Fruit fly (Drosophila melanogaster): ENCODE measurements around the gene gny.

The gny gene

dm6 chr2L:10342471-10342870 lies 37.4 kb upstream of the gny start, which contains the start of gene Sps2 (continued):
- peak; percentile 19 for TF ChIP-seq CG10267 (tag; optimal IDR thresholded peaks at IDR 0.05)
- TF ChIP-seq CG17912 (GFP tag; optimal IDR thresholded peaks at IDR 0.05): no peak
- TF ChIP-seq CG4854 (GFP tag; optimal IDR thresholded peaks at IDR 0.05): no peak
- no peak for TF ChIP-seq chn (GFP tag; optimal IDR thresholded peaks at IDR 0.05)
- no peak for TF ChIP-seq ind (GFP tag; optimal IDR thresholded peaks at IDR 0.05)
- TF ChIP-seq CG9817 (tag; optimal IDR thresholded peaks at IDR 0.05): no peak
- no peak for TF ChIP-seq fd102C (GFP tag; optimal IDR thresholded peaks at IDR 0.05)
- TF ChIP-seq sisA (GFP tag; IDR thresholded peaks at IDR 0.05): no peak
- peak; percentile 17 for TF ChIP-seq Dek (tag; optimal IDR thresholded peaks at IDR 0.05)
- TF ChIP-seq amos (GFP tag; IDR thresholded peaks at IDR 0.05; ENCODE audit: partially characterized antibody): peak; percentile 80; the same call in 1 of the 2 replicates
- TF ChIP-seq HmgZ (tag; optimal IDR thresholded peaks at IDR 0.05): peak; percentile 23
- no peak for TF ChIP-seq CG6813 (GFP tag; optimal IDR thresholded peaks at IDR 0.05)
- no peak for TF ChIP-seq Mes4 (GFP tag; optimal IDR thresholded peaks at IDR 0.05)
- peak; percentile 18 for TF ChIP-seq Dp (GFP tag; optimal IDR thresholded peaks at IDR 0.05)
- TF ChIP-seq cad (GFP tag; optimal IDR thresholded peaks at IDR 0.05): no peak
- no peak for TF ChIP-seq tna (GFP tag; IDR thresholded peaks at IDR 0.05; ENCODE audit: partially characterized antibody)
- no peak for TF ChIP-seq Myb (GFP tag; optimal IDR thresholded peaks at IDR 0.05)
- no peak for TF ChIP-seq CG11560 (tag; IDR thresholded peaks at IDR 0.05)
- TF ChIP-seq CG4424 (GFP tag; optimal IDR thresholded peaks at IDR 0.05): no peak
- TF ChIP-seq maf-S (GFP tag; optimal IDR thresholded peaks at IDR 0.05): no peak
- TF ChIP-seq dm (GFP tag; optimal IDR thresholded peaks at IDR 0.05): no peak
- TF ChIP-seq D (optimal IDR thresholded peaks at IDR 0.05): no peak
- TF ChIP-seq D (GFP tag; optimal IDR thresholded peaks at IDR 0.05): no peak
- no peak for TF ChIP-seq z (GFP tag; IDR thresholded peaks at IDR 0.05)
- no peak for TF ChIP-seq CG9437 (GFP tag; optimal IDR thresholded peaks at IDR 0.05)
- no peak for TF ChIP-seq Atf-2 (GFP tag; optimal IDR thresholded peaks at IDR 0.05)
- no peak for TF ChIP-seq dati (GFP tag; IDR thresholded peaks at IDR 0.05)
- no peak for TF ChIP-seq esg (GFP tag; conservative IDR thresholded peaks at IDR 0.05)
- TF ChIP-seq Dip2 (GFP tag; IDR thresholded peaks at IDR 0.05): no peak
- TF ChIP-seq onecut (GFP tag; IDR thresholded peaks at IDR 0.05): no peak
- TF ChIP-seq knrl (GFP tag; IDR thresholded peaks at IDR 0.05; ENCODE audit: partially characterized antibody): peak; percentile 75; the same call in 2 of the 3 replicates
- no peak for TF ChIP-seq Sin3A (optimal IDR thresholded peaks at IDR 0.05)
- no peak for TF ChIP-seq hth (optimal IDR thresholded peaks at IDR 0.05)
- no peak for TF ChIP-seq pb (GFP tag; optimal IDR thresholded peaks at IDR 0.05)
- TF ChIP-seq Dfd (GFP tag; optimal IDR thresholded peaks at IDR 0.05): no peak
- TF ChIP-seq Poxn (GFP tag; IDR thresholded peaks at IDR 0.05): no peak
- no peak for TF ChIP-seq CG1024 (GFP tag; IDR thresholded peaks at IDR 0.05)
- peak; percentile 84 for TF ChIP-seq Sry-δ (GFP tag; optimal IDR thresholded peaks at IDR 0.05)
- peak; percentile 18 for TF ChIP-seq CG2120 (GFP tag; optimal IDR thresholded peaks at IDR 0.05)
- TF ChIP-seq cato (GFP tag; optimal IDR thresholded peaks at IDR 0.05; ENCODE audit: borderline replicate concordance): no peak
- TF ChIP-seq pan (optimal IDR thresholded peaks at IDR 0.05): no peak
- TF ChIP-seq pan (GFP tag; optimal IDR thresholded peaks at IDR 0.05 in 1 of 2, IDR thresholded peaks at IDR 0.05 in 1 of 2): no peak
- no peak for TF ChIP-seq ranshi (GFP tag; IDR thresholded peaks at IDR 0.05)
- TF ChIP-seq CG18599 (GFP tag; optimal IDR thresholded peaks at IDR 0.05): no peak
- TF ChIP-seq sima (GFP tag; optimal IDR thresholded peaks at IDR 0.05): no peak
- TF ChIP-seq Hey (tag; optimal IDR thresholded peaks at IDR 0.05): no peak
- TF ChIP-seq al (GFP tag; IDR thresholded peaks at IDR 0.05): no peak
- TF ChIP-seq CG30431 (GFP tag; optimal IDR thresholded peaks at IDR 0.05): no peak
- TF ChIP-seq Lhr (GFP tag; optimal IDR thresholded peaks at IDR 0.05): no peak
- TF ChIP-seq CG2199 (GFP tag; IDR thresholded peaks at IDR 0.05): 0 out of 3 replicates have a peak, but pooled peaks have one; percentile 27
- TF ChIP-seq bowl (GFP tag; IDR thresholded peaks at IDR 0.05): no peak
- TF ChIP-seq Fer3 (tag; optimal IDR thresholded peaks at IDR 0.05): no peak
- TF ChIP-seq CG14965 (GFP tag; optimal IDR thresholded peaks at IDR 0.05; ENCODE audit: borderline replicate concordance): no peak
